Fruit fly (Drosophila melanogaster) Kc167 (cell line): ENCODE data around the gene CheB38c.

Experiments
- Myc ChIP-seq: fragments of >200 bp; optimal IDR thresholded peaks from 2 replicates; lab custom pipeline; 2017; ENCODE audit warnings: missing external identifiers
- Sin3A ChIP-seq: fragments of >200 bp; optimal IDR thresholded peaks from 2 replicates; lab custom pipeline; 2018; ENCODE audit warnings: missing external identifiers
- h ChIP-seq: fragments of >200 bp; optimal IDR thresholded peaks from 3 replicates; lab custom pipeline; 2018; ENCODE audit warnings: missing external identifiers
- insv ChIP-seq: fragments of >200 bp; optimal IDR thresholded peaks from 3 replicates; lab custom pipeline; 2018; ENCODE audit warnings: missing external identifiers
- psq ChIP-seq: fragments of >200 bp; optimal IDR thresholded peaks from 2 replicates; lab custom pipeline; 2017; ENCODE audit warnings: missing external identifiers
- ttk ChIP-seq: sonication (Bioruptor generic); optimal IDR thresholded peaks from 2 replicates; lab custom pipeline; 2017; ENCODE audit warnings: missing external identifiers

Gene CheB38c

DNA sequence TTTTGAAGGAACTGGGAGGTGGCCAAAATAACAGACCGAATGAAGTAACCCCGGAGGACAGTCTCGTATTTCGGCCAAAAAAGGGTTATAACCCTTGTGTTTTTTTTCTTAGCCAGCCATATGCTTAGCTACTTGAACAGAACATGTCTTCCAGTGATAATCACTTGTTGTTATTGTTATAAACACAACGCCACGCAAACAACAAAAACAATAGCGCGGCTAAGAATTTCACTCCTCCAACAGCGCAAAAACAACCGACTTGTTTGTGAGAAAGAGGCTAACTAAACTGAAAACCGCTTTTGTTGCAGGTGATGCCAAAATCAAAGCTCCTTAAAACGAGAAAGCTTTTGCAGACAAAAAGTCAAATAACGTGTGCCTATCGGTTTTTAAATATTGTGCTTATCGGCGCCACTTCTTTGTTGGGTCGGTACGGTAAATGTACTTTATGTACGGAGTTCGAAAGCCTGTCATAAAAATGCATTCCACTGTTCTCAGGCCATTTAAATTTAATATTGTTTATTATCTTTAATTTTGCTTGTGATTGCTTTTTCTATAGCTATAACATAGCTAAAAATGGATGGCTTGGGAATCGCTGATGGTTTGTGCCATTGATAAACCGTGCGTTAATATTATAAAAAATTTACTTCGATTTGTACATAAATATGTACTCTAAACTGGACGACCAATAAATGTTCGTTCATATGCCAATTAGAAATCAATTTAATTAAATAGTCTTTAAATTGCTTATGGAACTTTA is 23.7 kb downstream of the CheB38c start, which contains the start of gene vari:
TSS of gene vari (minus strand) at position 285 of the 757 bp plus-strand sequence.
- no peak for TF ChIP-seq Myc
- no peak for TF ChIP-seq Sin3A (lab: Kevin White, UChicago)
- TF ChIP-seq psq (lab: Kevin White, UChicago) = no peak
- TF ChIP-seq ttk (lab: Kevin White, UChicago) = no peak
- TF ChIP-seq h = no peak
- no peak for TF ChIP-seq insv (lab: Kevin White, UChicago)

DNA sequence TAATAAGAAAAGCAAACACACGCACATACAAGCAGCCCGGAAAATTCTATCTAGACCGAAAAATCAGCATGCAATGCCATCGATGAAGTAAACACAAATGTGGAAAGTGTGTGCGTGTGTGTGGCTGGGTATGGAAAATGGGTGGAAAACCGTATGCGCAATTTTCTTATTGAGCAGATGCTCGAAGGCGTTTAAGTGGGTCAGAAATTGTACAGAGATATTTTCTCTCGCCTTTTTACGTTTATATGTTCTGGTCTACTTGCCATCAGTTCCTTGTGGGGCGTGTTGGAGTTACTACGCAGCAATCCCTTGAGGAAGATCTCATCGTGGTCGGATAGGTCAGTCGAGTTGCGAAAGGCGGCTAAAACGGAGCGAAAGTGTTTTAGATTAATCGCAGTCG is 24.9 kb downstream of the CheB38c start:
- TF ChIP-seq Myc (no peak), ttk (lab: Kevin White, UChicago) (no peak), psq (lab: Kevin White, UChicago) (no peak), Sin3A (lab: Kevin White, UChicago) (no peak), h (no peak), insv (lab: Kevin White, UChicago) (no peak)

DNA sequence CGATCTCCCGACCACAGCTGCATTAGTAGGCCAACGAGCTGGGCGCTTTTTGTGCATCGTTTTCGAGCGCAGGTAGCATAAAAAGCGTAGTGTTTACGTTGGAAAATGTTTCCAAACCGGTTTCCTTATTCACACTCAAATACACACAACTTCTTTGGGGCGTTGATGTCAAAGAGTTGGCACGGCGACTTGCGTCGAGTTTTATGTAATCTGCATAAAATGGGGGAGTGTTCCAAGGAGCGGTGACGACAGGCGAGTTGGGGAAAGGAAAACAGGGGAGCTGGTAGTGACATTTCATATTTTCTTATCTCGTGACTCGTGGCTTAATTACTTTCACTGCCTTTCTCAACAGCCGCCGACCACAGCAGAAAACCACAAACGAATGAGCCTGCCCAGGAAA is 26.0 kb downstream of the CheB38c start:
- TF ChIP-seq psq (lab: Kevin White, UChicago) (no peak), h (no peak), Myc (no peak), ttk (lab: Kevin White, UChicago) (no peak), insv (lab: Kevin White, UChicago) (no peak), Sin3A (lab: Kevin White, UChicago) (no peak)

DNA sequence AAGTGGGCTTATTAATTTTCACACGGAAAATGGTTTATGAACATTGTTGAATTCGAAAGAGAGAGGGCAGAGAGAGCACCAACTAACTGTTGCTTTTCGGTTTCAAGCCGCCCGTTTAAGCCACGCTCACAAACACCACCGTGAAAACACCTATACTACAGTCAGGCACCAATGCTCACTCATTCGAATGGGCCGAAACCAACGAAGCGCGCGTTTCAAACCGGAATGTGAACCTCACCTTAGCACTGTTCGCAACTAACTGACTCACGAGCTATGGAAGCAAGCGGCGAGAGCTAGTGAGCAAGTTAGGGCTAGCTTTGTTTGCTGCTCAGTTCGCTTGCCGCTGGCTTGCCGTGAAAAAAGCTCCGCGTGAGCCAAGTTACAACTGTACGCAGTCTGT is 26.8 kb downstream of the CheB38c start:
- TF ChIP-seq psq (lab: Kevin White, UChicago) (no peak), ttk (lab: Kevin White, UChicago) (no peak), Myc (no peak), Sin3A (lab: Kevin White, UChicago) (no peak), h (no peak), insv (lab: Kevin White, UChicago) (no peak)

- TF ChIP-seq insv (lab: Kevin White, UChicago) = no peak
- TF ChIP-seq h = no peak
- no peak for TF ChIP-seq Sin3A (lab: Kevin White, UChicago)
- TF ChIP-seq Myc = no peak
- TF ChIP-seq ttk (lab: Kevin White, UChicago) = no peak
- TF ChIP-seq psq (lab: Kevin White, UChicago) = no peak
These were observed 27.6 kb downstream of the CheB38c start for dm6 chr2L:20792988-20793544.

DNA sequence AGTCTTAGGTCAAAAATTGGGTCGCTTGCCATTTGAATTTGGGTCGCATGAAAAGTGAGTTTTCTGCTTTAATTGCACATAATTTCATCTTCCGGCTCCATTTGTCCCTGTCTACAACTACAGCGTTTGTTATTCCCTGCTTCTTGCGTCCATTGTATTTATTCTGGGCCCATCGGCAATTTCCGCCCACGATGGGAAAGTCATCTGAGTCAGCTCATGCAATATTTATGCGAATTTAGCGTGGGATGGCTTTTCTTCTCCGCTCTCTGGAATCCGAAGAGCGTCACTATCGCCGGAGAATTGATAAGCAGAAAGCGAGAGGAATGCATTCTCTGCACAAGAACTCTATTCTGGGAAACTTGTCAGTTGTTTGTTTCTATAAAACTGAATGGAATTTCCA is 28.1 kb downstream of the CheB38c start:
- TF ChIP-seq h (no peak), psq (lab: Kevin White, UChicago) (no peak), insv (lab: Kevin White, UChicago) (no peak), Myc (no peak), ttk (lab: Kevin White, UChicago) (no peak), Sin3A (lab: Kevin White, UChicago) (no peak)

DNA sequence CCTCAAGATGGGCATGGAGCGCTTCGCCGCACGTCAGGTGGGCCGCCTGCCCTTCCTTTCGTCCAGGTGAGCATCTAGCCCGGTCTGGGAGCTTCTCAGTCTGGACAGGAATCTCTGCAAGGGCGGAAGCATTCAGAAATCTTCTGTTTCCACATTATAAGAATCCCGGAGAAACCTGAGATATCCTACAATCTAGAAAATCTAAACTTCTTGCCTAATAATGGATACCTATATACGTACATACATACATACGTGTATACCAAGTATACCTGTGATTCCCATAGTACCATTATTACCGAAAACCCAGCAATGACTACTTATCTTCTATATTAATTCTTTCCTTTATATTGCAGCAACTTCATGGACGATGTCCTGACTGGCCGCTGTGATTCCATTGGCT is 32.6 kb downstream of the CheB38c start:
- no peak for TF ChIP-seq psq (lab: Kevin White, UChicago)
- peak; percentile 98 for TF ChIP-seq ttk (lab: Kevin White, UChicago)
- no peak for TF ChIP-seq h

DNA sequence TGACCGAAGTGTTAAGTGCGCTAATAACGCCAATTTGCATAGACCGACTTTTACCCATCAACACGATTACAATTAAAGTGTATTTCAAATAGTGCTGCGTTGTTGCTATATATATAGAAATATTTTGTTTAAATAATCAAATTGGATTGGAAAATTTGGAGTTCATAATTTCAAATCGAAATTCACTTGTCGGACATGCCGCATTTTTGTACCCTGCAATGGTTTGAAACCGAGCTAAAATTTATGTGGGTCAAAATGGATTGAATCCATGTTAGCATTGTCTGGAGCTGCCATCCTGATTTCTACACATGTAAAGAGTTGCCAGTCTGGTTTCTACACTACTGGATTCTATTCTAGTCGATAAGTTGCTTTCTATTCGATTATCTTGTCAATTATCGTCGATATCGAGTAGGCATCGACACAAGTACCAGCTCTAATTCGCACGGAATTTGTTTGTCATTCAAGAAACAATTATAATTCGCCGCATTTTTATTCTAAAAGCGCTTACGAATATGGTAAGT is 33.3 kb downstream of the CheB38c start, which contains the start of gene Pomp:
TSS of gene Pomp (plus strand) at position 386 of the 521 bp plus-strand sequence.
- TF ChIP-seq insv (lab: Kevin White, UChicago) = no peak
- peak; percentile 99 for TF ChIP-seq psq (lab: Kevin White, UChicago)

dm6 chr2L:20785333-20785732 is 35.3 kb downstream of the CheB38c start:
- TF ChIP-seq Sin3A (lab: Kevin White, UChicago) (no peak), psq (lab: Kevin White, UChicago) (no peak), Myc (no peak), h (no peak), ttk (lab: Kevin White, UChicago) (no peak), insv (lab: Kevin White, UChicago) (no peak)

DNA sequence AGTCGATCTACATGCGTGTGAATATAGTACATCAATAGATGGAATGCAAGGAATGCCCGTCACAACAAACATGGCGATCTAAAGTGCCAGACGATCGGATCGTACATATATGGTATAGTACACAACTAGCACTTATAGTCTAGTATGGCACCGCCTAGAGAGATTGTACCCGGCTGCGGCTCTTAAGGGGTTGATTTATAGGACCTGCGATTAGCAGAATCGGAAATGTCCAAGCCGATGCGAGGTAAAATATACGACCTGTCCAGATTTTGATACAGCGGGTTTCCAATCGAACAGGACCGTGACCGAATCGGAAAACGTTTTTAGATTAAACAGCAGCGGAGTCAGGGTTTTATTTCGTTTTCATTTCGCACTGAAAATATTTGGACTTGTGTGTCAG is 36.8 kb downstream of the CheB38c start:
- TF ChIP-seq insv (lab: Kevin White, UChicago) = no peak
- no peak for TF ChIP-seq Myc
- no peak for TF ChIP-seq Sin3A (lab: Kevin White, UChicago)
- TF ChIP-seq ttk (lab: Kevin White, UChicago) = no peak
- no peak for TF ChIP-seq h
- no peak for TF ChIP-seq psq (lab: Kevin White, UChicago)

dm6 chr2L:20783044-20783443 is 37.6 kb downstream of the CheB38c start:
- TF ChIP-seq h (no peak), ttk (lab: Kevin White, UChicago) (no peak), Sin3A (lab: Kevin White, UChicago) (no peak), Myc (no peak), insv (lab: Kevin White, UChicago) (no peak), psq (lab: Kevin White, UChicago) (no peak)

dm6 chr2L:20780768-20781167 is 39.9 kb downstream of the CheB38c start:
- TF ChIP-seq ttk (lab: Kevin White, UChicago) = no peak
- no peak for TF ChIP-seq Myc
- no peak for TF ChIP-seq insv (lab: Kevin White, UChicago)
- TF ChIP-seq psq (lab: Kevin White, UChicago) = no peak
- TF ChIP-seq h = no peak
- TF ChIP-seq Sin3A (lab: Kevin White, UChicago) = no peak
